Fruit fly (Drosophila melanogaster): ENCODE measurements around the gene CG43386.

The CG43386 gene

DNA sequence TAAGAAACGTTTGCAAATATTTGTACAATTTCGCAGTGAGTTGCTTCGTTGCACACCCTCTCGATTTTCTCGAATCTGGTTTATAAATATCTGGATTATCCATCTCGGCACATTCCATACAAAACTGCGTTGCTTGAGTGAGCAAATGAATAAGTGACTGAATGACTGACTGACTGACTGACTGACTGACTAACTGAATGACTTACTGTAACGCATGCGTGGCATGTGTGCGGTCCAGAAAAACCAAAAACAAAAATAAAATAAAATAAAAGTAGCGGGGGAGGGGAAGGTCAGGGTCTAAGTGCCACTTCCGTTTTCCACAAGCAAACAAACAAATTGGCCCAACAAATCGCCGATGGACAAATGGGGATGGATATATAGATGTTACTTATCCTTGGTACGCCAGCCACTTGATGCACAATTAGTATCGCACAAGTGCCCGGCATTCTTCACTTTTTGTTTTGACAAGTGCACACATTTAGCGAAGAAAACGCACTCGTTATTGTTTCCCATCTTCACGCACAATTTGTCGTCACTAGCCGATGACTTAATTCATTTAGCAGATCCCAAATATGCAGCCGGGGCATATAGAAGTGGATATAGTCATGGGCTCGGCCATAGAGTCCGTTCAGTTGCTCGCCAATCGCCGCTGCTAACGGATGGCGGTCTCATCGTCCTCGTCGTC is 31.5 kb upstream of the CG43386 start, which contains the start of gene CG33557:
Gene CG33557, plus strand, starts transcription at position 635 of the 685 bp plus-strand sequence.
- no peak for TF ChIP-seq Sox14 (GFP tag; optimal IDR thresholded peaks at IDR 0.05)

DNA sequence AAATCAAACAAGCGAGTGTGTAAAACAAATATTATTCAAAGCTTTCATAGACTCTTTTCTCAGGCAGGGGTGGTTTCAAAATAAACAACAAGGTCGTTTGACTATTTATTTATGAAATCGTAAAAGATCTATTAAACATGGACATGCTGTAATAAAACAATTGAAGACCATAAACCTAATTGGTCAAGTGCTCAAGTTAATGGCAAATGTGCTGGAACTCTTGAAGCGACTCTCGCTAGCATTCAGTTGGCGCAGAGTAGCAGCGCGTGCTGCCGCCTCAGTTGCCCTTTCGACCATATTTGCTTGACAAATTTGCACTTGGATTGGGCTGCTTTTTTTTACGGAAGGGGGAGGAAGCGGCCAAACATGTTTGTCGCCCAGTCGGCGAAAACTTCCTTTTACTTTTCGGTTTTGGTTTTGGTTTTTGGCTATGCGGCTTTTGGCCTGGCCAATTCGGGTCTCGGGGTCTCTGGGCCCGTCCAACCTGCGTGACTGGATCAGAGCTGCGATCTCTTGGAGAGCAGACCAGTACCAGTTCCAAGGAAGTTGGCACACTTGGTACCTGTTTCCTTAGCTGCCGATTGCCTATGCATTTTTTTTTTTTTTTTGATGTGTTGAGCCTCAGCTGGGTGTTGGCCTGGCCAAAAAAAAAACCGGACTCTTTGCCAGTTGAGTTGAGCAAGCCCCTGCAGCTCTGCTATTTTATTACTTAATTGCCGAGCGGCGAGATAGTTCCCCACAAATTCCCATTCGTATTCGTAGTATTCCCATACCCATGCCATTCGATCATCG is 16.4 kb upstream of the CG43386 start:
- TF ChIP-seq dsx (GFP tag; optimal IDR thresholded peaks at IDR 0.05; ENCODE audit: poor library complexity, severe bottlenecking): no peak
- TF ChIP-seq fd85E (GFP tag; optimal IDR thresholded peaks at IDR 0.05): no peak
- peak; percentile 24 for TF ChIP-seq pdm3 (GFP tag; optimal IDR thresholded peaks at IDR 0.05)
- TF ChIP-seq lz (GFP tag; optimal IDR thresholded peaks at IDR 0.05): peak; percentile 9
- no peak for TF ChIP-seq Sox14 (GFP tag; optimal IDR thresholded peaks at IDR 0.05)
- TF ChIP-seq Gug (GFP tag; IDR thresholded peaks at IDR 0.05): no peak
- peak in 1 of 2 experiments; percentile 21 for TF ChIP-seq salr (GFP tag; optimal IDR thresholded peaks at IDR 0.05)
- no peak for TF ChIP-seq Hr38 (GFP tag; optimal IDR thresholded peaks at IDR 0.05)
- peak; percentile 12 for TF ChIP-seq CG10669 (GFP tag; optimal IDR thresholded peaks at IDR 0.05)
- no peak for TF ChIP-seq achi (GFP tag; optimal IDR thresholded peaks at IDR 0.05)
- no peak for TF ChIP-seq Met (GFP tag; optimal IDR thresholded peaks at IDR 0.05)
- TF ChIP-seq eg (GFP tag; IDR thresholded peaks at IDR 0.05): peak; percentile 65
- TF ChIP-seq OdsH (GFP tag; optimal IDR thresholded peaks at IDR 0.05): peak; percentile 41
- no peak for TF ChIP-seq CG6854 (GFP tag; optimal IDR thresholded peaks at IDR 0.05)
- TF ChIP-seq CG6163 (GFP tag; IDR thresholded peaks at IDR 0.05): peak; percentile 8; the same call in 2 of the 3 replicates
- peak; percentile 64 for TF ChIP-seq svp (GFP tag)
- no peak for TF ChIP-seq CG34406 (GFP tag; optimal IDR thresholded peaks at IDR 0.05)
- TF ChIP-seq CG10631 (GFP tag; optimal IDR thresholded peaks at IDR 0.05): peak; percentile 11
- peak; percentile 1 for TF ChIP-seq Smox (GFP tag; optimal IDR thresholded peaks at IDR 0.05)
- TF ChIP-seq CG11294 (GFP tag; IDR thresholded peaks at IDR 0.05): no peak
- TF ChIP-seq Lpt (GFP tag; optimal IDR thresholded peaks at IDR 0.05): peak; percentile 29
- TF ChIP-seq CG31627 (GFP tag; optimal IDR thresholded peaks at IDR 0.05): peak; percentile 36
- no peak for TF ChIP-seq CG8632 (GFP tag; optimal IDR thresholded peaks at IDR 0.05)
- TF ChIP-seq Sox15 (GFP tag; optimal IDR thresholded peaks at IDR 0.05): no peak
- TF ChIP-seq CG32006 (GFP tag; optimal IDR thresholded peaks at IDR 0.05): peak; percentile 59
- no peak for TF ChIP-seq vri (GFP tag; optimal IDR thresholded peaks at IDR 0.05)
- peak; percentile 4 for TF ChIP-seq cyc (GFP tag; optimal IDR thresholded peaks at IDR 0.05)
- TF ChIP-seq CG6792 (GFP tag; optimal IDR thresholded peaks at IDR 0.05): no peak
- peak; percentile 42 for TF ChIP-seq CG3919 (GFP tag; optimal IDR thresholded peaks at IDR 0.05)
- TF ChIP-seq Eip78C (GFP tag): peak; percentile 74
- TF ChIP-seq acj6 (GFP tag; optimal IDR thresholded peaks at IDR 0.05): peak; percentile 26
- peak; percentile 24 for TF ChIP-seq net (GFP tag; optimal IDR thresholded peaks at IDR 0.05)
- peak; percentile 76 for TF ChIP-seq Blimp-1 (GFP tag; optimal IDR thresholded peaks at IDR 0.05)
- peak; percentile 7 for TF ChIP-seq spab (GFP tag; optimal IDR thresholded peaks at IDR 0.05)
- TF ChIP-seq CG4318 (GFP tag; optimal IDR thresholded peaks at IDR 0.05): no peak
- TF ChIP-seq Hr39 (GFP tag; optimal IDR thresholded peaks at IDR 0.05): peak; percentile 38
- no peak for TF ChIP-seq esn (GFP tag; optimal IDR thresholded peaks at IDR 0.05)
- TF ChIP-seq CG15336 (GFP tag; IDR thresholded peaks at IDR 0.05): peak; percentile 21
- peak; percentile 63 to 71 for TF ChIP-seq ss (GFP tag; optimal IDR thresholded peaks at IDR 0.05)
- TF ChIP-seq CG11902 (GFP tag; optimal IDR thresholded peaks at IDR 0.05): no peak
- peak; percentile 40 for TF ChIP-seq fkh (GFP tag; optimal IDR thresholded peaks at IDR 0.05)
- TF ChIP-seq CG9139 (GFP tag; optimal IDR thresholded peaks at IDR 0.05): no peak
- TF ChIP-seq CG8119 (GFP tag; IDR thresholded peaks at IDR 0.05): peak; percentile 43; the same call in 1 of the 3 replicates

Data from whole organism, prepupa.